Fruit fly (Drosophila melanogaster): Measurements from ENCODE around the gene Smyd5.

dm6 chr3R:21199953-21200368 is 18.6 kb downstream of the Smyd5 start:
- TF ChIP-seq Myc (optimal IDR thresholded peaks at IDR 0.05) (no peak), dsf (GFP tag; optimal IDR thresholded peaks at IDR 0.05; ENCODE audit: borderline replicate concordance) (no peak), Dif (GFP tag; optimal IDR thresholded peaks at IDR 0.05; ENCODE audit: partially characterized antibody) (no peak), h (GFP tag; optimal IDR thresholded peaks at IDR 0.05) (peak; percentile 5), jim (GFP tag; optimal IDR thresholded peaks at IDR 0.05) (no peak), OdsH (GFP tag; optimal IDR thresholded peaks at IDR 0.05) (peak; percentile 29)
